Worm (Caenorhabditis elegans): Measurements from ENCODE around the gene sir-2.1.
A peak's percentile ranks its signal among the peaks of the same experiment; 100 is the strongest.

Gene sir-2.1

DNA sequence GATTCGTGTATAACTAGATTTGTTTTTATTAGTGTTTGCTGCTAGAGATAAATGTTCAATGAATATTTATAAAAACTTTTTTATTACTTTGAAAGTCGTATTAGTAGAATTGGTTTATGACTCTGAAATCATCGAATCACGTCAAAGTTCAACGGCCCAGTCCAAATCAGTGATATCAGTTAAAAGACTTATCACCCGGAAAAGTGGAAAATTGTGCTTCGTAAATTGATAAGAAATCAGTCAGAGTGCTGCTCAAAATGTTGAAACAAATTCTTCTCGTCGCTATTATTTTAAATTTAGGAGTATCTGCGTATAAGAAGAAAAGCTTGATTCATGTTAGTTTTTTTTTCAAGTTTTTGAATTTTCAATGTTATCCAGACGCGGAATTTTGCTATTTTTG, 22.2 kb upstream of the sir-2.1 start, which contains the start of gene R10H10.3:
R10H10.3 (plus strand) TSS at position 243 of the 400 bp plus-strand sequence.
- TF ChIP-seq tbx-37 (GFP tag; conservative IDR thresholded peaks at IDR 0.05) (no peak), hmbx-1 (tag; optimal IDR thresholded peaks at IDR 0.05) (no peak), aly-1 (tag; optimal IDR thresholded peaks at IDR 0.05) (no peak), tra-4 (tag; optimal IDR thresholded peaks at IDR 0.05) (no peak), ets-7 (tag; optimal IDR thresholded peaks at IDR 0.05) (no peak), pes-1 (GFP tag; IDR thresholded peaks at IDR 0.05) (no peak), sea-1 (GFP tag; conservative IDR thresholded peaks at IDR 0.05) (no peak), ama-1 (optimal IDR thresholded peaks at IDR 0.05) (no peak), tbx-11 (GFP tag; IDR thresholded peaks at IDR 0.05) (no peak), scrt-1 (GFP tag; IDR thresholded peaks at IDR 0.05) (no peak), ceh-13 (GFP tag; optimal IDR thresholded peaks at IDR 0.05) (no peak)

ce11 chrIV:10387113-10387512, 21.1 kb upstream of the sir-2.1 start, which contains the start of gene nfu-1:
nfu-1 (plus strand) TSS chrIV:10387413.
- TF ChIP-seq scrt-1 (GFP tag; IDR thresholded peaks at IDR 0.05) (no peak), ets-7 (tag; optimal IDR thresholded peaks at IDR 0.05) (no peak), ama-1 (optimal IDR thresholded peaks at IDR 0.05) (no peak), sea-1 (GFP tag; conservative IDR thresholded peaks at IDR 0.05) (no peak), B0310.2 (tag; optimal IDR thresholded peaks at IDR 0.05) (no peak), hmbx-1 (tag; optimal IDR thresholded peaks at IDR 0.05) (no peak), tra-4 (tag; optimal IDR thresholded peaks at IDR 0.05) (no peak), ceh-36 (tag; optimal IDR thresholded peaks at IDR 0.05) (no peak), hnd-1 (tag; optimal IDR thresholded peaks at IDR 0.05) (no peak), hmg-4 (GFP tag; optimal IDR thresholded peaks at IDR 0.05) (no peak), tbx-37 (GFP tag; conservative IDR thresholded peaks at IDR 0.05) (no peak), ceh-13 (GFP tag; optimal IDR thresholded peaks at IDR 0.05) (no peak), aly-1 (tag; optimal IDR thresholded peaks at IDR 0.05) (no peak)

DNA sequence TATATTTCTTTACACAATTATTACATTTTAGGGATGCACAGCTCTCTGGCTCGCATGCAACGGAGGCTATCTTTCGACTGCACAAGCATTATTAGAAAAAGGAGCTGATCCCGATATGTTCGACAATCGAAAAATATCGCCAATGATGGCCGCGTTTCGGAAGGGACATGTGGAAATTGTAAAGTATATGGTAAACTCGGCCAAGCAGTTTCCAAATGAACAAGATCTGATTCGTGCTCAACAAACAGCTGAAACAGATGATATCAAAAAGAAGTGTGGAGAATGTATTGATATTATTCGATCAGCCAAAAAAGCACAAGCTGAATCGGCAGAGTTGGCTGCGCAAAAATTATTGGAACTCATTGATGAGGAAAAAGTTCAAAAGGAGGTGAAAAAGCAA, 16.9 kb upstream of the sir-2.1 start:
- no peak for TF ChIP-seq hnd-1 (tag; optimal IDR thresholded peaks at IDR 0.05)
- TF ChIP-seq tbx-37 (GFP tag; conservative IDR thresholded peaks at IDR 0.05), result no peak
- no peak for TF ChIP-seq tbx-11 (GFP tag; IDR thresholded peaks at IDR 0.05)
- no peak for TF ChIP-seq ama-1 (optimal IDR thresholded peaks at IDR 0.05)
- TF ChIP-seq hmg-4 (GFP tag; optimal IDR thresholded peaks at IDR 0.05), result no peak
- no peak for TF ChIP-seq sea-1 (GFP tag; conservative IDR thresholded peaks at IDR 0.05)
- TF ChIP-seq flt-1 (GFP tag; IDR thresholded peaks at IDR 0.05), result no peak
- TF ChIP-seq F13C5.2 (tag; optimal IDR thresholded peaks at IDR 0.05), result no peak
- TF ChIP-seq aly-1 (tag; optimal IDR thresholded peaks at IDR 0.05), result no peak
- no peak for TF ChIP-seq ets-7 (tag; optimal IDR thresholded peaks at IDR 0.05)
- TF ChIP-seq ceh-36 (tag; optimal IDR thresholded peaks at IDR 0.05), result no peak
- no peak for TF ChIP-seq pes-1 (GFP tag; IDR thresholded peaks at IDR 0.05)
- no peak for TF ChIP-seq hmbx-1 (tag; optimal IDR thresholded peaks at IDR 0.05)
- no peak for TF ChIP-seq scrt-1 (GFP tag; IDR thresholded peaks at IDR 0.05)
- no peak for TF ChIP-seq ceh-13 (GFP tag; optimal IDR thresholded peaks at IDR 0.05)
- TF ChIP-seq tra-4 (tag; optimal IDR thresholded peaks at IDR 0.05), result no peak

DNA sequence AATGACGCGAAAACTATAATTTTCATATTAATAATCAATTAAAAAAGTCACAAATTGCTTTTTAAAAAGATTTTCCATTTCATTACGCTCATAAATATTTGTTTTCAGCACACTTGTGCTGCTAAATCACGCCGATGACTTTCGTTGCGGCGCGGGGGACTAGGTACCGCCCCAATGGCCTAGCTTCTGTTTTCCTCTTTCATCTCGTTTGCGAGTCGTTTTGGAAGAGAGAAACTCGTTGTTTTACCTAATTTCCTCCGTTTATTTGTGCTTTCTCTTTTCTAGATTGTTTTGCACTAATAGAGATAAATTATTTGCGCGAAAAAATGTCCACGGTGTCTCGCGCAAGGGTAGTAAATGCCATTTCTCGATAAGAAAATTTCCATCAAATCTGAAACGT, 15.0 kb upstream of the sir-2.1 start:
- no peak for TF ChIP-seq hmbx-1 (tag; optimal IDR thresholded peaks at IDR 0.05)
- no peak for TF ChIP-seq sea-1 (GFP tag; conservative IDR thresholded peaks at IDR 0.05)
- TF ChIP-seq tbx-37 (GFP tag; conservative IDR thresholded peaks at IDR 0.05), result no peak
- TF ChIP-seq ama-1 (optimal IDR thresholded peaks at IDR 0.05), result no peak
- TF ChIP-seq flt-1 (GFP tag; IDR thresholded peaks at IDR 0.05), result no peak
- TF ChIP-seq pes-1 (GFP tag; IDR thresholded peaks at IDR 0.05), result no peak
- no peak for TF ChIP-seq scrt-1 (GFP tag; IDR thresholded peaks at IDR 0.05)
- no peak for TF ChIP-seq B0310.2 (tag; optimal IDR thresholded peaks at IDR 0.05)
- TF ChIP-seq hnd-1 (tag; optimal IDR thresholded peaks at IDR 0.05), result no peak

- TF ChIP-seq F13C5.2 (tag; optimal IDR thresholded peaks at IDR 0.05) (peak; percentile 4), ceh-13 (GFP tag; optimal IDR thresholded peaks at IDR 0.05) (no peak), hmg-4 (GFP tag; optimal IDR thresholded peaks at IDR 0.05) (peak; percentile 37)
Measured at ce11 chrIV:10380626-10381025, 14.6 kb upstream of the sir-2.1 start.

ce11 chrIV:10374601-10375000, 8.6 kb upstream of the sir-2.1 start, which contains the start of gene mask-1:
mask-1 (plus strand) TSS chrIV:10374901.
- TF ChIP-seq ets-7 (tag; optimal IDR thresholded peaks at IDR 0.05), result no peak
- TF ChIP-seq scrt-1 (GFP tag; IDR thresholded peaks at IDR 0.05), result no peak
- TF ChIP-seq pes-1 (GFP tag; IDR thresholded peaks at IDR 0.05), result no peak
- TF ChIP-seq hnd-1 (tag; optimal IDR thresholded peaks at IDR 0.05), result no peak

- no peak for TF ChIP-seq tra-4 (tag; optimal IDR thresholded peaks at IDR 0.05)
- TF ChIP-seq tbx-11 (GFP tag; IDR thresholded peaks at IDR 0.05), result no peak
- no peak for TF ChIP-seq scrt-1 (GFP tag; IDR thresholded peaks at IDR 0.05)
- TF ChIP-seq hmg-4 (GFP tag; optimal IDR thresholded peaks at IDR 0.05), result peak; percentile 26
- no peak for TF ChIP-seq ceh-13 (GFP tag; optimal IDR thresholded peaks at IDR 0.05)
- TF ChIP-seq ets-7 (tag; optimal IDR thresholded peaks at IDR 0.05), result no peak
- no peak for TF ChIP-seq ama-1 (optimal IDR thresholded peaks at IDR 0.05)
- no peak for TF ChIP-seq flt-1 (GFP tag; IDR thresholded peaks at IDR 0.05)
- TF ChIP-seq B0310.2 (tag; optimal IDR thresholded peaks at IDR 0.05), result no peak
- TF ChIP-seq pes-1 (GFP tag; IDR thresholded peaks at IDR 0.05), result no peak; the same call in 1 of the 2 replicates
- TF ChIP-seq hnd-1 (tag; optimal IDR thresholded peaks at IDR 0.05), result no peak
- no peak for TF ChIP-seq tbx-37 (GFP tag; conservative IDR thresholded peaks at IDR 0.05)
- TF ChIP-seq F13C5.2 (tag; optimal IDR thresholded peaks at IDR 0.05), result peak; percentile 65
- TF ChIP-seq ceh-36 (tag; optimal IDR thresholded peaks at IDR 0.05), result peak; percentile 13
- no peak for TF ChIP-seq hmbx-1 (tag; optimal IDR thresholded peaks at IDR 0.05)
- TF ChIP-seq sea-1 (GFP tag; conservative IDR thresholded peaks at IDR 0.05), result no peak
- no peak for TF ChIP-seq aly-1 (tag; optimal IDR thresholded peaks at IDR 0.05)
Measured at ce11 chrIV:10373772-10374288, 7.8 kb upstream of the sir-2.1 start, which contains the start of gene mpz-5. mpz-5 (minus strand) TSS chrIV:10373822.

DNA sequence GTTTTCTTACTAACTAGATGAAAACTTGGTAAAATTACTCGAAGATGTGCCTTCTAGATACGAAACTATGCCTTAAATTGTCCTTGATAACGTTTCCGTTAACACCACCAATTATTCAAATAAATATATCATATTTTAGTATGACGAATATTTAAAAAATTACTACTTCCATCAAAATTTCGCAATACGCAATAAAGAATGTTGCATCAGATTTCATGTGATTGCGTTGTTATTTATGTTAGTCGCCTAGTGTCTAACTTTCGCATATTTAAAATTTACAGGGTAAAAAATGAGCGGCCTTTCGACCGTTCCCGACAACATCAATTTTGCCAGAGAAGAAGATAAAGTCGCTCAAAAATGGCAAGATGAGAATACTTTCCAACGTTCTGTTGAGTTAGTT, 2.3 kb upstream of the sir-2.1 start, which contains the start of gene iars-1:
iars-1 (plus strand) TSS at position 276 of the 400 bp plus-strand sequence.
- TF ChIP-seq hnd-1 (tag; optimal IDR thresholded peaks at IDR 0.05) (no peak), tbx-11 (GFP tag; IDR thresholded peaks at IDR 0.05) (no peak), tra-4 (tag; optimal IDR thresholded peaks at IDR 0.05) (no peak), ets-7 (tag; optimal IDR thresholded peaks at IDR 0.05) (no peak), ceh-36 (tag; optimal IDR thresholded peaks at IDR 0.05) (no peak), hmbx-1 (tag; optimal IDR thresholded peaks at IDR 0.05) (no peak), aly-1 (tag; optimal IDR thresholded peaks at IDR 0.05) (no peak), tbx-37 (GFP tag; conservative IDR thresholded peaks at IDR 0.05) (no peak), ama-1 (optimal IDR thresholded peaks at IDR 0.05) (no peak), ceh-13 (GFP tag; optimal IDR thresholded peaks at IDR 0.05) (no peak), F13C5.2 (tag; optimal IDR thresholded peaks at IDR 0.05) (no peak), scrt-1 (GFP tag; IDR thresholded peaks at IDR 0.05) (no peak), pes-1 (GFP tag; IDR thresholded peaks at IDR 0.05) (no peak), sea-1 (GFP tag; conservative IDR thresholded peaks at IDR 0.05) (no peak), flt-1 (GFP tag; IDR thresholded peaks at IDR 0.05) (no peak), B0310.2 (tag; optimal IDR thresholded peaks at IDR 0.05) (no peak), hmg-4 (GFP tag; optimal IDR thresholded peaks at IDR 0.05) (no peak)

Measured in whole organism, early embryonic.